Worm (Caenorhabditis elegans) whole organism, L1 larva: ENCODE measurements around the gene ttc-4.
A peak's percentile ranks its signal among the peaks of the same experiment; 100 is the strongest.

Experiments
- C16A3.4 ChIP-seq: fragments of 150-350 bp; optimal IDR thresholded peaks from 2 replicates; lab custom pipeline; 2014; ENCODE audit warnings: missing biosample characterization, missing genetic modification characterization
- C34B4.2 ChIP-seq: sonication (generic microtip); optimal IDR thresholded peaks from 2 replicates; lab custom pipeline; 2017; ENCODE audit warnings: mild to moderate bottlenecking, missing genetic modification characterization, missing compliant biosample characterization
- Y116A8C.19 ChIP-seq: sonication (generic microtip); optimal IDR thresholded peaks from 2 replicates; lab custom pipeline; 2016; ENCODE audit warnings: missing compliant biosample characterization, missing genetic modification characterization, borderline replicate concordance
- ceh-8 ChIP-seq: fragments of 200-800 bp; sonication (Bioruptor generic); optimal IDR thresholded peaks from 2 replicates; lab custom pipeline; 2018; ENCODE audit warnings: mild to moderate bottlenecking, missing genetic modification characterization, moderate library complexity, missing compliant biosample characterization
- ceh-90 ChIP-seq: sonication (generic microtip); optimal IDR thresholded peaks from 2 replicates; lab custom pipeline; 2016; ENCODE audit warnings: missing genetic modification characterization, missing compliant biosample characterization
- dsc-1 ChIP-seq: sonication (generic microtip); optimal IDR thresholded peaks from 2 replicates; lab custom pipeline; 2016; ENCODE audit warnings: mild to moderate bottlenecking, missing genetic modification characterization, missing compliant biosample characterization
- efl-1 ChIP-seq, 4 experiments: fragments of 150-350 bp; optimal IDR thresholded peaks in 3 of 4; peaks in 1 of 4; 1 replicate in 1 of 4; 2 replicates in 3 of 4; lab custom pipeline; 2014; ENCODE audit warnings: missing biosample characterization in 2 of 4, missing genetic modification characterization in 2 of 4, missing genetic modification reagents in 2 of 4
- egl-13 ChIP-seq: sonication (generic microtip); optimal IDR thresholded peaks from 2 replicates; lab custom pipeline; 2016; ENCODE audit warnings: missing genotype, missing genetic modification reagents, missing genetic modification characterization, missing compliant biosample characterization
- egl-27 ChIP-seq, 2 experiments: fragments of 150-350 bp in 1 of 2; sonication (generic microtip); optimal IDR thresholded peaks; 3 replicates each; lab custom pipeline; 2017 to 2018; ENCODE audit warnings: missing biosample characterization in 2 of 2, missing genetic modification characterization in 2 of 2, missing genetic modification reagents in 2 of 2
- elt-2 ChIP-seq: sonication (generic microtip); optimal IDR thresholded peaks from 2 replicates; lab custom pipeline; 2016; ENCODE audit warnings: missing genetic modification characterization, mild to moderate bottlenecking, inconsistent platforms, missing compliant biosample characterization, missing genetic modification reagents
- fkh-8 ChIP-seq: sonication (generic microtip); optimal IDR thresholded peaks from 2 replicates; lab custom pipeline; 2016; ENCODE audit warnings: mild to moderate bottlenecking, missing genetic modification characterization, missing compliant biosample characterization
- grh-1 ChIP-seq: fragments of 200-800 bp; sonication (Bioruptor generic); IDR thresholded peaks from 2 replicates; pipeline ENCODE4 v1.3.6; 2022; ENCODE audit warnings: missing genetic modification reagents, missing genetic modification characterization, missing compliant biosample characterization
- hlh-4 ChIP-seq: sonication (generic microtip); optimal IDR thresholded peaks from 2 replicates; lab custom pipeline; 2016; ENCODE audit warnings: mild to moderate bottlenecking, missing genetic modification characterization, missing compliant biosample characterization
- isw-1 ChIP-seq: fragments of 200-800 bp; sonication (Bioruptor generic); IDR thresholded peaks from 2 replicates; pipeline ENCODE4 v1.3.6; 2022; ENCODE audit warnings: missing genetic modification characterization, missing compliant biosample characterization
- lin-13 ChIP-seq: fragments of 150-350 bp; optimal IDR thresholded peaks from 2 replicates; lab custom pipeline; 2014; ENCODE audit warnings: missing biosample characterization, missing genetic modification reagents, missing genetic modification characterization
- lin-14 ChIP-seq: fragments of 200-800 bp; sonication (Bioruptor generic); optimal IDR thresholded peaks from 2 replicates; lab custom pipeline; 2018; ENCODE audit warnings: mild to moderate bottlenecking, missing genetic modification characterization, moderate library complexity, missing compliant biosample characterization
- lin-15B ChIP-seq: fragments of 150-350 bp; sonication (generic microtip); optimal IDR thresholded peaks from 3 replicates; lab custom pipeline; 2014; ENCODE audit warnings: missing biosample characterization, missing genetic modification characterization
- lin-35 ChIP-seq, 2 experiments: fragments of 150-350 bp; optimal IDR thresholded peaks; 2 replicates each; lab custom pipeline; 2014; ENCODE audit warnings: missing biosample characterization in 2 of 2, missing genetic modification characterization in 2 of 2, missing genetic modification reagents in 2 of 2
- lsy-2 ChIP-seq, 2 experiments: fragments of 150-350 bp; optimal IDR thresholded peaks; 2 replicates each; lab custom pipeline; 2014; ENCODE audit warnings: missing biosample characterization in 2 of 2, missing genetic modification characterization in 2 of 2
- mab-9 ChIP-seq: fragments of 200-800 bp; sonication (Bioruptor generic); IDR thresholded peaks from 2 replicates; pipeline ENCODE4 v1.3.6; 2022; ENCODE audit warnings: missing genetic modification reagents, missing genetic modification characterization, missing compliant biosample characterization
- nhr-19 ChIP-seq: fragments of 200-800 bp; sonication (Bioruptor generic); conservative IDR thresholded peaks from 2 replicates; pipeline ENCODE4 v1.3.6; 2022; ENCODE audit warnings: missing genetic modification characterization, missing compliant biosample characterization
- nhr-20 ChIP-seq: sonication (generic microtip); optimal IDR thresholded peaks from 2 replicates; lab custom pipeline; 2016; ENCODE audit warnings: mild to moderate bottlenecking, missing genetic modification characterization, missing compliant biosample characterization
- nhr-28 ChIP-seq: fragments of 150-350 bp; optimal IDR thresholded peaks from 2 replicates; lab custom pipeline; 2014; ENCODE audit warnings: missing biosample characterization, missing genetic modification characterization
- nhr-47 ChIP-seq: sonication (generic microtip); optimal IDR thresholded peaks from 2 replicates; lab custom pipeline; 2016; ENCODE audit warnings: mild to moderate bottlenecking, missing genetic modification characterization, moderate library complexity, missing compliant biosample characterization
- nhr-71 ChIP-seq: sonication (generic microtip); optimal IDR thresholded peaks from 2 replicates; lab custom pipeline; 2016; ENCODE audit warnings: mild to moderate bottlenecking, missing genetic modification characterization, moderate library complexity, missing compliant biosample characterization
- nhr-77 ChIP-seq: fragments of 150-350 bp; optimal IDR thresholded peaks from 2 replicates; lab custom pipeline; 2014; ENCODE audit warnings: missing biosample characterization, missing genetic modification characterization
- nhr-84 ChIP-seq: sonication (generic microtip); optimal IDR thresholded peaks from 2 replicates; lab custom pipeline; 2017; ENCODE audit warnings: missing biosample characterization, missing genetic modification characterization
- nhr-90 ChIP-seq: sonication (generic microtip); optimal IDR thresholded peaks from 2 replicates; lab custom pipeline; 2016; ENCODE audit warnings: mild to moderate bottlenecking, missing genetic modification characterization, missing compliant biosample characterization; ENCODE audit not compliant: poor library complexity
- pax-3 ChIP-seq: fragments of 200-800 bp; sonication (Bioruptor generic); optimal IDR thresholded peaks from 2 replicates; lab custom pipeline; 2018; ENCODE audit warnings: mild to moderate bottlenecking, missing genetic modification characterization, moderate library complexity, missing compliant biosample characterization
- skn-1 ChIP-seq: fragments of 150-350 bp; optimal IDR thresholded peaks from 2 replicates; lab custom pipeline; 2014; ENCODE audit warnings: missing biosample characterization, missing genetic modification characterization
- snpc-4 ChIP-seq: fragments of 150-350 bp; optimal IDR thresholded peaks from 2 replicates; lab custom pipeline; 2014; ENCODE audit warnings: missing biosample characterization, missing genetic modification characterization
- sptf-1 ChIP-seq: fragments of 150-350 bp; optimal IDR thresholded peaks from 2 replicates; lab custom pipeline; 2014; ENCODE audit warnings: missing biosample characterization, missing genetic modification characterization
- tbx-2 ChIP-seq: sonication (generic microtip); optimal IDR thresholded peaks from 2 replicates; lab custom pipeline; 2016; ENCODE audit warnings: missing genetic modification characterization, missing compliant biosample characterization
- tlp-1 ChIP-seq: fragments of 150-350 bp; optimal IDR thresholded peaks from 2 replicates; lab custom pipeline; 2014; ENCODE audit warnings: missing biosample characterization, missing genetic modification characterization
- unc-130 ChIP-seq: fragments of 150-350 bp; optimal IDR thresholded peaks from 2 replicates; lab custom pipeline; 2017; ENCODE audit warnings: missing biosample characterization, missing genetic modification characterization, inconsistent platforms
- unc-30 ChIP-seq: sonication (generic microtip); optimal IDR thresholded peaks from 2 replicates; lab custom pipeline; 2017; ENCODE audit warnings: missing biosample characterization, missing genetic modification characterization
- unc-62 ChIP-seq: fragments of 150-350 bp; optimal IDR thresholded peaks from 2 replicates; lab custom pipeline; 2014; ENCODE audit warnings: missing biosample characterization, missing genetic modification reagents, missing genetic modification characterization
- vab-15 ChIP-seq: sonication (generic microtip); optimal IDR thresholded peaks from 2 replicates; lab custom pipeline; 2017; ENCODE audit warnings: missing genotype, mild to moderate bottlenecking, missing genetic modification characterization, missing compliant biosample characterization
- xbp-1 ChIP-seq: sonication (generic microtip); optimal IDR thresholded peaks from 2 replicates; lab custom pipeline; 2016; ENCODE audit warnings: missing genetic modification characterization, missing compliant biosample characterization
- ztf-11 ChIP-seq, 2 experiments: sonication (generic microtip); optimal IDR thresholded peaks; 2 replicates each; lab custom pipeline; 2016 to 2017; ENCODE audit warnings: missing genetic modification characterization in 2 of 2, missing biosample characterization in 1 of 2, missing compliant biosample characterization in 1 of 2

Gene ttc-4

ce11 chrII:5599326-5600044 is 5.0 kb downstream of the ttc-4 start, which contains the start of gene C17G10.10 (continued):
- TF ChIP-seq egl-13 (tag; lab: Kevin White, UChicago) (peak; percentile 6), nhr-47 (tag; lab: Kevin White, UChicago) (peak; percentile 86), grh-1 (GFP tag; lab: Robert Waterston, UW) (peak; percentile 72), nhr-84 (tag; lab: Kevin White, UChicago) (no peak), sptf-1 (tag; lab: Kevin White, UChicago) (no peak), lin-14 (GFP tag; lab: Kevin White, UChicago) (peak; percentile 82), nhr-28 (tag; lab: Kevin White, UChicago) (no peak), nhr-90 (tag; lab: Kevin White, UChicago) (peak; percentile 93), C16A3.4 (peak; percentile 45), tbx-2 (tag; lab: Kevin White, UChicago) (peak; percentile 73), efl-1 (optimal IDR thresholded peaks at IDR 0.05; lab: Kevin White, UChicago) (peak; percentile 50 to 73), efl-1 (GFP tag; optimal IDR thresholded peaks at IDR 0.05 in 1 of 2; lab: Kevin White, UChicago) (peak; percentile 49 to 96), C34B4.2 (tag; lab: Kevin White, UChicago) (no peak), lin-13 (GFP tag; lab: Kevin White, UChicago) (peak; percentile 57), dsc-1 (tag; lab: Kevin White, UChicago) (peak; percentile 77), lsy-2 (tag; optimal IDR thresholded peaks at IDR 0.05; lab: Kevin White, UChicago) (peak; percentile 54 to 70), vab-15 (no peak), hlh-4 (no peak), nhr-19 (GFP tag; lab: Robert Waterston, UW) (peak; percentile 88), unc-62 (no peak), fkh-8 (no peak), nhr-77 (tag; lab: Kevin White, UChicago) (peak; percentile 52), isw-1 (GFP tag; lab: Robert Waterston, UW) (no peak; the same call in 1 of the 2 replicates), lin-15B (no peak), egl-27 (tag; optimal IDR thresholded peaks at IDR 0.05; lab: Kevin White, UChicago) (no peak), unc-30 (tag; lab: Kevin White, UChicago) (no peak), tlp-1 (tag; lab: Kevin White, UChicago) (no peak), ceh-8 (GFP tag; lab: Kevin White, UChicago) (no peak), pax-3 (tag; lab: Kevin White, UChicago) (peak; percentile 19), nhr-20 (tag; lab: Kevin White, UChicago) (peak; percentile 95), mab-9 (GFP tag; lab: Robert Waterston, UW) (no peak), snpc-4 (tag; lab: Kevin White, UChicago) (peak; percentile 99), xbp-1 (peak; percentile 63), ztf-11 (tag; optimal IDR thresholded peaks at IDR 0.05; lab: Kevin White, UChicago) (no peak), elt-2 (tag; lab: Kevin White, UChicago) (peak; percentile 93), Y116A8C.19 (no peak), unc-130 (tag; lab: Kevin White, UChicago) (peak; percentile 60), skn-1 (tag; lab: Kevin White, UChicago) (no peak)

ce11 chrII:5603194-5603593 is 8.7 kb downstream of the ttc-4 start, which contains the start of gene C17G10.6:
TSS of gene C17G10.6 (minus strand) at chrII:5603294.
- TF ChIP-seq snpc-4 (tag; lab: Kevin White, UChicago) (no peak), ceh-8 (GFP tag; lab: Kevin White, UChicago) (no peak), nhr-71 (no peak), Y116A8C.19 (no peak), lin-35 (GFP tag; optimal IDR thresholded peaks at IDR 0.05; lab: Kevin White, UChicago) (no peak), ceh-90 (tag; lab: Kevin White, UChicago) (no peak), lsy-2 (tag; optimal IDR thresholded peaks at IDR 0.05; lab: Kevin White, UChicago) (no peak)
